Worm (Caenorhabditis elegans) whole organism, L4 larva: ENCODE results near the gene cnc-7.

ENCODE experiments used
- F10B5.3 ChIP-seq: sonication (generic microtip); optimal IDR thresholded peaks from 2 replicates; lab custom pipeline; 2016; ENCODE audit warnings: mild to moderate bottlenecking, missing genetic modification characterization, missing compliant biosample characterization
- F26F4.8 ChIP-seq: fragments of 200-800 bp; sonication (Bioruptor generic); conservative IDR thresholded peaks from 2 replicates; pipeline ENCODE4 v1.3.6; 2022; ENCODE audit warnings: missing genetic modification characterization, missing compliant biosample characterization
- F49E8.2 ChIP-seq: sonication (generic microtip); optimal IDR thresholded peaks from 2 replicates; lab custom pipeline; 2016; ENCODE audit warnings: missing compliant biosample characterization, mild to moderate bottlenecking, missing genetic modification characterization, borderline replicate concordance
- R02D3.7 ChIP-seq: fragments of 150-350 bp; sonication (generic microtip); optimal IDR thresholded peaks from 3 replicates; lab custom pipeline; 2014; ENCODE audit warnings: missing biosample characterization, missing genetic modification characterization
- T20F7.1 ChIP-seq: fragments of 200-800 bp; sonication (Bioruptor generic); optimal IDR thresholded peaks from 2 replicates; lab custom pipeline; 2018; ENCODE audit warnings: mild to moderate bottlenecking, missing genetic modification characterization, missing compliant biosample characterization
- Y5F2A.4 ChIP-seq: fragments of 200-800 bp; sonication (Bioruptor generic); optimal IDR thresholded peaks from 2 replicates; lab custom pipeline; 2018; ENCODE audit warnings: mild to moderate bottlenecking, missing genetic modification characterization, missing compliant biosample characterization
- Y75B8A.6 ChIP-seq: fragments of 200-800 bp; sonication (Bioruptor generic); IDR thresholded peaks from 2 replicates; pipeline ENCODE4 v1.3.6; 2022; ENCODE audit warnings: missing genetic modification reagents, missing genetic modification characterization, missing compliant biosample characterization
- ZK337.2 ChIP-seq: fragments of 200-800 bp; sonication (Bioruptor generic); IDR thresholded peaks from 2 replicates; pipeline ENCODE4 v1.3.6; 2022; ENCODE audit warnings: missing genetic modification reagents, missing genetic modification characterization, missing compliant biosample characterization
- ZK546.5 ChIP-seq, 2 experiments: sonication (generic microtip); optimal IDR thresholded peaks; 2 replicates each; lab custom pipeline; 2017; ENCODE audit warnings: missing biosample characterization in 2 of 2, missing genetic modification characterization in 2 of 2
- ceh-28 ChIP-seq: fragments of 150-350 bp; optimal IDR thresholded peaks from 2 replicates; lab custom pipeline; 2014; ENCODE audit warnings: missing biosample characterization, missing genetic modification reagents, missing genetic modification characterization
- ceh-82 ChIP-seq: sonication (generic microtip); optimal IDR thresholded peaks from 2 replicates; lab custom pipeline; 2017; ENCODE audit warnings: missing biosample characterization, missing genetic modification characterization
- daf-12 ChIP-seq: fragments of 150-350 bp; optimal IDR thresholded peaks from 2 replicates; lab custom pipeline; 2014; ENCODE audit warnings: missing biosample characterization, missing genetic modification reagents, missing genetic modification characterization
- daf-19 ChIP-seq: fragments of 200-800 bp; sonication (Bioruptor generic); conservative IDR thresholded peaks from 2 replicates; pipeline ENCODE4 v1.3.6; 2022; ENCODE audit warnings: missing genetic modification characterization, missing compliant biosample characterization
- daf-8 ChIP-seq: fragments of 200-800 bp; sonication (Bioruptor generic); IDR thresholded peaks from 2 replicates; pipeline ENCODE4 v1.3.6; 2022; ENCODE audit warnings: missing genetic modification characterization, missing compliant biosample characterization
- dmd-8 ChIP-seq: fragments of 200-800 bp; sonication (Bioruptor generic); IDR thresholded peaks from 2 replicates; pipeline ENCODE4 v1.3.6; 2022; ENCODE audit warnings: missing genetic modification characterization, missing compliant biosample characterization
- dpl-1 ChIP-seq: fragments of 150-350 bp; optimal IDR thresholded peaks from 2 replicates; lab custom pipeline; 2014; ENCODE audit warnings: missing biosample characterization, missing genetic modification reagents, missing genetic modification characterization
- duxl-1 ChIP-seq: sonication (generic microtip); optimal IDR thresholded peaks from 2 replicates; lab custom pipeline; 2016; ENCODE audit warnings: mild to moderate bottlenecking, missing genetic modification characterization, moderate library complexity, missing compliant biosample characterization; ENCODE audit not compliant: poor library complexity
- egl-27 ChIP-seq: sonication (generic microtip); optimal IDR thresholded peaks from 3 replicates; lab custom pipeline; 2017; ENCODE audit warnings: missing biosample characterization, missing genetic modification reagents, missing genetic modification characterization
- egl-43 ChIP-seq: fragments of 200-800 bp; sonication (Bioruptor generic); IDR thresholded peaks from 2 replicates; pipeline ENCODE4 v1.3.6; 2022; ENCODE audit warnings: missing genetic modification reagents, missing genetic modification characterization, missing compliant biosample characterization
- fkh-10 ChIP-seq: fragments of 150-350 bp; optimal IDR thresholded peaks from 2 replicates; lab custom pipeline; 2014; ENCODE audit warnings: missing biosample characterization, missing genetic modification reagents, missing genetic modification characterization
- hlh-11 ChIP-seq: fragments of 200-800 bp; sonication (Bioruptor generic); optimal IDR thresholded peaks from 2 replicates; lab custom pipeline; 2018; ENCODE audit warnings: mild to moderate bottlenecking, missing genetic modification characterization, missing compliant biosample characterization
- jun-1 ChIP-seq: fragments of 150-350 bp; optimal IDR thresholded peaks from 2 replicates; lab custom pipeline; 2014; ENCODE audit warnings: missing biosample characterization, missing genetic modification reagents, missing genetic modification characterization
- lin-1 ChIP-seq: fragments of 200-800 bp; sonication (Bioruptor generic); IDR thresholded peaks from 2 replicates; pipeline ENCODE4 v1.3.6; 2022; ENCODE audit warnings: missing genetic modification reagents, missing genetic modification characterization, missing compliant biosample characterization
- lin-15B ChIP-seq: fragments of 150-350 bp; sonication (generic microtip); optimal IDR thresholded peaks from 3 replicates; lab custom pipeline; 2014; ENCODE audit warnings: missing biosample characterization, missing genetic modification characterization
- lin-39 ChIP-seq: fragments of 150-350 bp; optimal IDR thresholded peaks from 2 replicates; lab custom pipeline; 2014; ENCODE audit warnings: missing biosample characterization, missing genetic modification reagents, missing genetic modification characterization
- lir-3 ChIP-seq: sonication (generic microtip); optimal IDR thresholded peaks from 2 replicates; lab custom pipeline; 2016; ENCODE audit warnings: mild to moderate bottlenecking, missing genetic modification characterization, missing compliant biosample characterization
- madf-5 ChIP-seq, 2 experiments: fragments of 200-800 bp; sonication (Bioruptor generic); IDR thresholded peaks; 2 replicates each; pipeline ENCODE4 v1.3.6; 2022; ENCODE audit warnings: missing compliant biosample characterization in 2 of 2, missing genetic modification characterization in 2 of 2
- mdl-1 ChIP-seq, 2 experiments: fragments of 150-350 bp in 1 of 2; sonication (generic microtip) in 1 of 2; optimal IDR thresholded peaks; 2 replicates each; lab custom pipeline; 2014 to 2017; ENCODE audit warnings: missing biosample characterization in 2 of 2, missing genetic modification characterization in 2 of 2
- mxl-2 ChIP-seq: fragments of 200-800 bp; sonication (Bioruptor generic); conservative IDR thresholded peaks from 2 replicates; pipeline ENCODE4 v1.3.6; 2022; ENCODE audit warnings: missing genetic modification reagents, missing genetic modification characterization, missing compliant biosample characterization
- mxl-3 ChIP-seq: fragments of 200-800 bp; sonication (Bioruptor generic); optimal IDR thresholded peaks from 2 replicates; lab custom pipeline; 2018; ENCODE audit warnings: mild to moderate bottlenecking, missing genetic modification characterization, missing compliant biosample characterization
- nhr-10 ChIP-seq: fragments of 150-350 bp; optimal IDR thresholded peaks from 2 replicates; lab custom pipeline; 2014; ENCODE audit warnings: missing biosample characterization, missing genetic modification characterization
- nhr-102 ChIP-seq: sonication (generic microtip); optimal IDR thresholded peaks from 2 replicates; lab custom pipeline; 2016; ENCODE audit warnings: mild to moderate bottlenecking, missing genetic modification characterization, moderate library complexity, missing compliant biosample characterization
- nhr-28 ChIP-seq: fragments of 150-350 bp; optimal IDR thresholded peaks from 2 replicates; lab custom pipeline; 2014; ENCODE audit warnings: missing biosample characterization, missing genetic modification characterization
- nhr-41 ChIP-seq: fragments of 200-800 bp; sonication (Bioruptor generic); IDR thresholded peaks from 2 replicates; pipeline ENCODE4 v1.3.6; 2022; ENCODE audit warnings: missing genetic modification reagents, missing genetic modification characterization, missing compliant biosample characterization
- nhr-42 ChIP-seq: fragments of 200-800 bp; sonication (Bioruptor generic); IDR thresholded peaks from 2 replicates; pipeline ENCODE4 v1.3.6; 2022; ENCODE audit warnings: missing genetic modification characterization, missing compliant biosample characterization
- nhr-6 ChIP-seq: fragments of 150-350 bp; optimal IDR thresholded peaks from 2 replicates; lab custom pipeline; 2014; ENCODE audit warnings: missing biosample characterization, missing genetic modification characterization
- nhr-76 ChIP-seq: fragments of 150-350 bp; optimal IDR thresholded peaks from 2 replicates; lab custom pipeline; 2014; ENCODE audit warnings: missing biosample characterization, missing genetic modification characterization
- saeg-2 ChIP-seq: fragments of 200-800 bp; sonication (Bioruptor generic); IDR thresholded peaks from 2 replicates; pipeline ENCODE4 v1.3.6; 2022; ENCODE audit warnings: missing genetic modification reagents, missing genetic modification characterization, missing compliant biosample characterization
- sdz-12 ChIP-seq: fragments of 200-800 bp; sonication (Bioruptor generic); optimal IDR thresholded peaks from 2 replicates; lab custom pipeline; 2018; ENCODE audit warnings: mild to moderate bottlenecking, missing genetic modification characterization, missing compliant biosample characterization
- set-16 ChIP-seq: fragments of 200-800 bp; sonication (Bioruptor generic); IDR thresholded peaks from 2 replicates; pipeline ENCODE4 v1.3.6; 2022; ENCODE audit warnings: missing genetic modification reagents, missing genetic modification characterization, missing compliant biosample characterization
- skn-1 ChIP-seq: fragments of 150-350 bp; optimal IDR thresholded peaks from 2 replicates; lab custom pipeline; 2014; ENCODE audit warnings: missing biosample characterization, missing genetic modification characterization
- spr-1 ChIP-seq: sonication (generic microtip); optimal IDR thresholded peaks from 2 replicates; lab custom pipeline; 2016; ENCODE audit warnings: mild to moderate bottlenecking, missing genetic modification characterization, missing compliant biosample characterization
- spr-3 ChIP-seq: fragments of 200-800 bp; sonication (Bioruptor generic); optimal IDR thresholded peaks from 2 replicates; lab custom pipeline; 2018; ENCODE audit warnings: mild to moderate bottlenecking, missing genetic modification characterization, missing compliant biosample characterization
- tag-97 ChIP-seq: fragments of 200-800 bp; sonication (Bioruptor generic); IDR thresholded peaks from 2 replicates; pipeline ENCODE4 v1.3.6; 2022; ENCODE audit warnings: missing genetic modification characterization, missing compliant biosample characterization
- unc-62 ChIP-seq, 3 experiments: fragments of 150-350 bp in 1 of 3; sonication (generic microtip); optimal IDR thresholded peaks in 2 of 3; peaks in 1 of 3; 1 replicate in 1 of 3; 2 replicates in 2 of 3; lab custom pipeline; 2014 to 2017; ENCODE audit warnings: missing biosample characterization in 3 of 3, missing genetic modification characterization in 3 of 3, missing genetic modification reagents in 3 of 3, missing genotype in 1 of 3
- vab-7 ChIP-seq: fragments of 200-800 bp; sonication (Bioruptor generic); IDR thresholded peaks from 2 replicates; pipeline ENCODE4 v1.3.6; 2022; ENCODE audit warnings: missing genetic modification reagents, missing genetic modification characterization, missing compliant biosample characterization
- zip-11 ChIP-seq: fragments of 200-800 bp; sonication (Bioruptor generic); IDR thresholded peaks from 2 replicates; pipeline ENCODE4 v1.3.6; 2022; ENCODE audit warnings: missing genetic modification characterization, missing compliant biosample characterization
- ztf-7 ChIP-seq: fragments of 150-350 bp; optimal IDR thresholded peaks from 2 replicates; lab custom pipeline; 2014; ENCODE audit warnings: missing biosample characterization, missing genetic modification characterization

cnc-7 gene

ce11 chrV:20413426-20413825, 19.6 kb downstream of the cnc-7 start (continued):
- TF ChIP-seq mxl-3, result peak; percentile 62
- TF ChIP-seq nhr-10 (tag; lab: Kevin White, UChicago), result no peak
- no peak for TF ChIP-seq daf-19 (GFP tag; lab: Robert Waterston, UW)
- TF ChIP-seq mxl-2 (GFP tag; lab: Robert Waterston, UW), result no peak
- TF ChIP-seq zip-11 (GFP tag; lab: Robert Waterston, UW), result no peak
- no peak for TF ChIP-seq ceh-28 (tag; lab: Kevin White, UChicago)
- TF ChIP-seq F26F4.8 (GFP tag; lab: Robert Waterston, UW), result no peak
- TF ChIP-seq fkh-10 (GFP tag; lab: Kevin White, UChicago), result no peak
- TF ChIP-seq nhr-102 (tag; lab: Kevin White, UChicago), result peak; percentile 28
- peak; percentile 16; the same call in 1 of the 2 replicates for TF ChIP-seq set-16 (GFP tag; lab: Robert Waterston, UW)
- no peak for TF ChIP-seq lin-15B (tag; lab: Kevin White, UChicago)
- no peak for TF ChIP-seq nhr-6 (tag; lab: Kevin White, UChicago)
- TF ChIP-seq T20F7.1 (GFP tag; lab: Kevin White, UChicago), result no peak
- no peak for TF ChIP-seq saeg-2
- TF ChIP-seq ZK337.2 (GFP tag; lab: Robert Waterston, UW), result no peak
- TF ChIP-seq spr-1 (tag; lab: Kevin White, UChicago), result no peak
- peak; percentile 74 for TF ChIP-seq nhr-28
- TF ChIP-seq daf-8, result no peak
- TF ChIP-seq daf-12, result no peak
- TF ChIP-seq ztf-7 (tag; lab: Kevin White, UChicago), result peak; percentile 54
- TF ChIP-seq skn-1, result no peak
- TF ChIP-seq Y75B8A.6 (GFP tag; lab: Robert Waterston, UW), result no peak
- no peak for TF ChIP-seq nhr-76 (tag; lab: Kevin White, UChicago)
- TF ChIP-seq dmd-8 (GFP tag; lab: Robert Waterston, UW), result no peak
- TF ChIP-seq nhr-41 (GFP tag; lab: Robert Waterston, UW), result no peak
- TF ChIP-seq F10B5.3 (tag; lab: Kevin White, UChicago), result no peak
- no peak for TF ChIP-seq egl-27 (tag; lab: Kevin White, UChicago)
- no peak for TF ChIP-seq spr-3 (GFP tag; lab: Kevin White, UChicago)
- TF ChIP-seq dpl-1 (GFP tag; lab: Kevin White, UChicago), result no peak

ce11 chrV:20413936-20414335, 20.1 kb downstream of the cnc-7 start:
- no peak for TF ChIP-seq sdz-12 (GFP tag; lab: Kevin White, UChicago)
- peak in 1 of 2 experiments; percentile 64 for TF ChIP-seq unc-62 (GFP tag; optimal IDR thresholded peaks at IDR 0.05 in 1 of 2; lab: Kevin White, UChicago)
- no peak for TF ChIP-seq unc-62 (tag; optimal IDR thresholded peaks at IDR 0.05; lab: Kevin White, UChicago)
- TF ChIP-seq, all 104 proteins: peak for 1

ce11 chrV:20415415-20415814, 21.5 kb downstream of the cnc-7 start:
- TF ChIP-seq F10B5.3 (tag; lab: Kevin White, UChicago) (no peak), duxl-1 (tag; lab: Kevin White, UChicago) (no peak), nhr-28 (peak; percentile 51), jun-1 (tag; lab: Kevin White, UChicago) (no peak), hlh-11 (tag; lab: Kevin White, UChicago) (peak; percentile 9), lir-3 (tag; lab: Kevin White, UChicago) (no peak), nhr-10 (tag; lab: Kevin White, UChicago) (no peak), R02D3.7 (tag; lab: Kevin White, UChicago) (no peak), vab-7 (GFP tag; lab: Robert Waterston, UW) (no peak), ceh-82 (tag; lab: Kevin White, UChicago) (no peak), lin-39 (tag; lab: Kevin White, UChicago) (no peak), mxl-2 (GFP tag; lab: Robert Waterston, UW) (no peak), lin-1 (GFP tag; lab: Robert Waterston, UW) (no peak), F49E8.2 (tag; lab: Kevin White, UChicago) (no peak), ZK546.5 (tag; optimal IDR thresholded peaks at IDR 0.05; lab: Kevin White, UChicago) (no peak), madf-5 (GFP tag; IDR thresholded peaks at IDR 0.05; lab: Robert Waterston, UW) (no peak), tag-97 (GFP tag; lab: Robert Waterston, UW) (no peak), T20F7.1 (GFP tag; lab: Kevin White, UChicago) (no peak), Y5F2A.4 (GFP tag; lab: Kevin White, UChicago) (no peak), lin-15B (tag; lab: Kevin White, UChicago) (no peak), mdl-1 (tag; optimal IDR thresholded peaks at IDR 0.05; lab: Kevin White, UChicago) (no peak), nhr-76 (tag; lab: Kevin White, UChicago) (no peak), egl-43 (no peak), egl-27 (tag; lab: Kevin White, UChicago) (no peak), unc-62 (GFP tag; optimal IDR thresholded peaks at IDR 0.05 in 1 of 2; lab: Kevin White, UChicago) (peak in 1 of 2 experiments; percentile 73), unc-62 (tag; optimal IDR thresholded peaks at IDR 0.05; lab: Kevin White, UChicago) (no peak), nhr-42 (GFP tag; lab: Robert Waterston, UW) (no peak)
